Fruit fly (Drosophila melanogaster): ENCODE measurements around the gene Pss.

DNA sequence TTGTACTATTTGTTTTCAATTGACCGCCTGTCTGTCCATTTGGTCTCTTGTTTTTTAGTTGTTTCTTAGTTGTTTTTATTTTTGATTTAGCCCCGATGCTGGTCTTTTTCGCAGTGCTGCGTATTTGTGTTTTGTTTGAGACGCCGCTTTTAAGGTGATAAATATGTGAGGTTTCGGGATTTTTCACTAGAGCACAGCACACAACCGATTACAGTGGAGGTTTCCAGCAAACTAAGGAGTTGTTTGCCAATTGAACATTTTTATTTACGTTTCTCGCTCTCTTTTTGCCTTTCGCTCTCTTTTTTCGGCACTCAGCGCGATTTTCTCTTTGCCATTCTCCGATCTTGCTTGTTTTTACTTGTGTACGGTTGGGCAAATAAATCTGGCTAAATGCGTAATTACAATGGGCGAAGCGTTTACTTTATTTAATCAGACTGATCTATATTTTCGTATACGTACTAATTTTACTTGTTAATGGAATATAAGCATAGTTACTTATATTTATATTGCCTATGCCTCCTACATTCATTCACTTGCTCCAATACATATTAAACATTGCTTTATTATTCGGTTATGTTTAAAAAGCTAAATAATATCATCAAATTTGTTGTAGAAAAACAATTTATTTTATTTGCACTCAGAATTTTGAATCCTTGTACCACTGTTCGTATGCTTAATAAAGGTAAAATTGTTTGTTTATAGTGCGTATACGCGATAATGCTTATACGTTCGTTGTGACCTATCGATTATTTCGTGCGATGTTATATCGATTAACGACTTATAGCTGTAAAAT, 14.4 kb upstream of the Pss start, which contains the start of gene Rcd2:
- no peak for TF ChIP-seq usp (GFP tag; optimal IDR thresholded peaks at IDR 0.05)
- TF ChIP-seq pan (optimal IDR thresholded peaks at IDR 0.05): no peak

Data from whole organism.